Worm (Caenorhabditis elegans) whole organism, L1 larva: ENCODE measurements around the gene srw-84.

Experiments
- jun-1 ChIP-seq: fragments of 150-350 bp; optimal IDR thresholded peaks from 2 replicates; lab custom pipeline; 2014; ENCODE audit warnings: missing biosample characterization, missing genetic modification reagents, missing genetic modification characterization
- nhr-28 ChIP-seq: fragments of 150-350 bp; optimal IDR thresholded peaks from 2 replicates; lab custom pipeline; 2014; ENCODE audit warnings: missing biosample characterization, missing genetic modification characterization
- skn-1 ChIP-seq: fragments of 150-350 bp; optimal IDR thresholded peaks from 2 replicates; lab custom pipeline; 2014; ENCODE audit warnings: missing biosample characterization, missing genetic modification characterization

- no peak for TF ChIP-seq nhr-28 (tag; lab: Kevin White, UChicago)
- no peak for TF ChIP-seq skn-1
- TF ChIP-seq jun-1: no peak
These were observed 10.9 kb upstream of the srw-84 start, which contains the start of gene Y43F8A.1 for ce11 chrV:19370189-19370588.
